Worm (Caenorhabditis elegans) whole organism, L4/young adult: ENCODE measurements around the gene Y46G5A.7.
A peak's percentile ranks its signal among the peaks of the same experiment; 100 is the strongest.
"Not testable (repeated sequence)": the region's sequence is repeated elsewhere in the genome, so short reads cannot be mapped to it uniquely, and the experiment has no call there.

Source experiments
- W03F9.2 ChIP-seq: fragments of 150-350 bp; optimal IDR thresholded peaks from 2 replicates; lab custom pipeline; 2014; ENCODE audit warnings: missing biosample characterization, missing genetic modification characterization
- dao-5 ChIP-seq: sonication (generic microtip); optimal IDR thresholded peaks from 2 replicates; lab custom pipeline; 2016; ENCODE audit warnings: missing genotype, missing genetic modification characterization, moderate library complexity, missing compliant biosample characterization
- him-1 ChIP-seq: sonication (generic microtip); optimal IDR thresholded peaks from 2 replicates; lab custom pipeline; 2016; ENCODE audit warnings: missing genotype, missing genetic modification reagents, missing genetic modification characterization, missing compliant biosample characterization

The Y46G5A.7 gene

DNA sequence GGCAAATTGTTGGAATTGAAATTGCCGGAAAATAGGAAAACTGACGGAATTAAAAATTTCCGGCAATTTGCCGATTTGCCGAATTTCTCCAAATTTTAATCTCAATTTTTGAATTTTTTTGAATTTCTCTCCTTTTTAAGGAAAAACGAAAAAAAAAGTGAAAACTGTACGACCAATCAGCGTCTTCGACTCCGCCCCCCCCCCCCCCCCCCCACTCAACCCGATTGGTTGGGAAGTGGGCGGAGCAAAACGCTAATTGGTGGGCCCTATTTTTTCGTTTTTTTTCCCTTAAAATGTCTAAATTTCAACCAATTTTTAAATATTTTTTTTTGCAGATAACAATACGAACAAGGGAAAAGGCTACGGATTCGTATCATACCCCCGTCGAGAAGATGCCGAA lies 13.8 kb upstream of the Y46G5A.7 start:
- TF ChIP-seq W03F9.2 (tag; lab: Kevin White, UChicago): no peak
- no peak for TF ChIP-seq him-1
- no peak for TF ChIP-seq dao-5 (tag; lab: Kevin White, UChicago)

DNA sequence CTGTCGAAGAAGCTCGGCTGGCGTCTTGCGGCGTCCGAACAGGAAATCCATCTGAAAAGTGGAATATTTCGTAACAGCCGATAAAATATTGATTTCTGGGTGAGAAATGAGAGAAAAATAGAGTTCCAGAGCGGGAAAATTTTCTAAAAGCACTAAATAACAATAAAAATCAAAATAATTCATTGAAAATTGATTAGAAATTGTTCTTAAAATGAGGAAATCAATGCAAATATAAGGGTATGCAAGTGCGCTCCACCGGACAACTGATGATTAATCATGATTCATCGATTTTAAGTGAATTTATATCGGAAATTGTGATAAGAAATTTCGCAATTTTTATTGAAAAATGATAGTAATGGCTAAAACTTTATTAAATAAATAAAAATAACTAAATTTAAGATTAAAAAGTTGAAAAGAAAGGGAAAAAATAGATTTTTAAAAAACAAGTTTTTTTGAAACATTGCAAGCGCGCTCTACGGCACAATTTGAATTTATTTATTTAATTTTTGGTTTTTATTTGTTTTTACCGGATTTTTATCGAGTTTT lies 12.1 kb upstream of the Y46G5A.7 start, which contains the start of the genes vps-2 and tiar-2:
Gene vps-2 (minus strand): TSS at position 51 of the 546 bp plus-strand sequence.
Gene tiar-2 (plus strand): TSS at position 520 of the 546 bp plus-strand sequence.
- TF ChIP-seq W03F9.2 (tag; lab: Kevin White, UChicago) (peak; percentile 89), him-1 (no peak), dao-5 (tag; lab: Kevin White, UChicago) (no peak)

DNA sequence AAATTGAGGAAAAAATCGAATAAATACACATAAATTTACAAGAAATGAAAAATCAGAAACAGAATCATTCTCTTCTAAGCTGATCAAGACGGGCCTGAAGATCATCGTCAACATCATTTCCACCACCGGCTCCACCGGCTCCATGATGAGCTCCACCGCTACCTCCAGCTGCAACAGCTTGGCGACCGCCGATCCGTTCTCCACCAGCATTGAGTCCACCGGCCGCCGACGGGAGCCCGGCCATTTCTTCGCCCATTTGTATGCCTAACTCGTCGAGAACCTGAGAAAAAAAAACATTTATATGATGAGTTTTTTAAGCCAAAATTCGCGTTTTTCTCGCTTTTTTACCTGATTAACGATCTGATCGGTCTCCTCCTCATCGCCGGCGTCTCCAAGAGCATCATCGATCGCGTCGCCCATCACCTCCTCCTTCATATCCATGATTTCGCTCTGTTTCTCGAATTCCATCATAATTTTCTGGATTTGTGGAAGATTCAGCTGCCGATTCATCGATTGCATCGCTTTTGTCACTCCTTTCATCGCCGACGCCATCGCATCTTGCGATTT lies 11.2 kb upstream of the Y46G5A.7 start:
- TF ChIP-seq him-1 (no peak), dao-5 (tag; lab: Kevin White, UChicago) (no peak), W03F9.2 (tag; lab: Kevin White, UChicago) (no peak)

- no peak for TF ChIP-seq him-1
- TF ChIP-seq W03F9.2 (tag; lab: Kevin White, UChicago): no peak
- TF ChIP-seq dao-5 (tag; lab: Kevin White, UChicago): no peak
Measured at ce11 chrII:12766443-12767188, 10.5 kb upstream of the Y46G5A.7 start.

DNA sequence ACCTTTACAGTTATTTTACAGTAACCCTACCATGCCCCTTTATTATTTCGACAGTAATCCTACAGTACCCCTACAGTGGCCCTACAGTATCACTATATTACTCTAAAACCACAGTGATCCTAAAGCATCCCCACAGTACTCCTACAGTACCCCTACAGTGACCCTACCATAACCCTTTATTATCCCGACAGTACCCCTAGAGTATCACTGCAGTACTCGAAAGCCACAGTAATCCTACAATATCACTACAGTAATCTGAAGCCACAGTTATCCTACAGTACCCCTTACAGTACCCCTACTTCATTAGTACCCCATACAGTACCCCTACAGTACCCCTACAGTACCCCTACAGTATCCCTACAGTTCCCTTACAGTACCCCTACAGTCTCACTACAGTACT lies 8.3 kb upstream of the Y46G5A.7 start:
- TF ChIP-seq W03F9.2 (tag; lab: Kevin White, UChicago) (no peak), him-1 (no peak)

DNA sequence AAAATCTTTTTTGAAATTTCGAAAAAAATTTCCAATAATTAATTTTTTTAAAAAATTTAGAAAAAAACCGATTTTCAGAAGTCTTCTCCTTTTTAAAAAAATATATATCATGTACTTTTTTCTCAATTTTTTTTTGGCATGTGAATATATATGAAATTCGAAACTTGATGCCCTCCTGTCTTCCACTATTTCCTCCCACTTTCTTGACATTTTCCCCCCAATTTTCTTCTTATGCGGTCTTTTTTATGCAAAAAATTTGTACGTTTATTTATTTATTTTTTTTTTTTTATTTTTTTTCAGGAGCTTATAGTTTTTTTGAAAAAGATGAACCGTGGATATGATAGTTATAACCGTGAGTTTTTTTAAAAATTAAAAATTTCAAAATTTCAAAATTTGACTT lies 4.4 kb upstream of the Y46G5A.7 start, which contains the start of gene cnp-2:
Gene cnp-2 (plus strand): TSS at position 301 of the 400 bp plus-strand sequence.
- no peak for TF ChIP-seq dao-5 (tag; lab: Kevin White, UChicago)
- no peak for TF ChIP-seq W03F9.2 (tag; lab: Kevin White, UChicago)
- TF ChIP-seq him-1: no peak

- not testable (repeated sequence) for TF ChIP-seq dao-5 (tag; lab: Kevin White, UChicago); W03F9.2 (tag; lab: Kevin White, UChicago); him-1
Measured at ce11 chrII:12753725-12754124, 2.4 kb downstream of the Y46G5A.7 start, which contains the start of gene Y46G5A.39. Y46G5A.39 (minus strand) TSS chrII:12753825.

DNA sequence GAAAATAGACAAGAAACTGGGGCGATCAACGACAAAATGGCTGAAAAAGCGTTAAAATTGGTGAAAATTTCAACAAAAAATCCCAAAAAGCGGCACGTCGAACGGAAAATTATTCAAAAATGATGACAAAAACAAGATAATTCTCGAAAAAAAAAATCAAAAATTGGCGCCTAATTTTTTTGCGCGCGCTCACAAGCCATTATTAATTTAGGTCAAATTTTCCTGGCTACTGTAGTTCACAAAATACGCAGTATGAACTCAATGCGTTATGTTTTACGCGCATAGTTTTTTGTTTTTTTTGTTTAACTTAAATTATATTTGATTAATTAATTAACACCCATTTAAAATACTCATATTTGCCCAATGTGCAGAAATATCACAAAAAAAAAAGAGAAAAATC lies 16.8 kb downstream of the Y46G5A.7 start:
- TF ChIP-seq him-1 (no peak), W03F9.2 (tag; lab: Kevin White, UChicago) (no peak), dao-5 (tag; lab: Kevin White, UChicago) (no peak)

- TF ChIP-seq him-1 (no peak), dao-5 (tag; lab: Kevin White, UChicago) (no peak), W03F9.2 (tag; lab: Kevin White, UChicago) (no peak)
Measured at ce11 chrII:12738284-12739201, 17.6 kb downstream of the Y46G5A.7 start, which contains the start of gene pisy-1. pisy-1 (minus strand) TSS chrII:12738334.

ce11 chrII:12736579-12736978 lies 19.6 kb downstream of the Y46G5A.7 start, which contains the start of gene snrp-200:
snrp-200 (minus strand) TSS chrII:12736910.
- no peak for TF ChIP-seq him-1
- TF ChIP-seq dao-5 (tag; lab: Kevin White, UChicago): no peak
- TF ChIP-seq W03F9.2 (tag; lab: Kevin White, UChicago): no peak

- no peak for TF ChIP-seq him-1
- TF ChIP-seq dao-5 (tag; lab: Kevin White, UChicago): no peak
- no peak for TF ChIP-seq W03F9.2 (tag; lab: Kevin White, UChicago)
Measured at ce11 chrII:12729952-12730351, 26.2 kb downstream of the Y46G5A.7 start.

DNA sequence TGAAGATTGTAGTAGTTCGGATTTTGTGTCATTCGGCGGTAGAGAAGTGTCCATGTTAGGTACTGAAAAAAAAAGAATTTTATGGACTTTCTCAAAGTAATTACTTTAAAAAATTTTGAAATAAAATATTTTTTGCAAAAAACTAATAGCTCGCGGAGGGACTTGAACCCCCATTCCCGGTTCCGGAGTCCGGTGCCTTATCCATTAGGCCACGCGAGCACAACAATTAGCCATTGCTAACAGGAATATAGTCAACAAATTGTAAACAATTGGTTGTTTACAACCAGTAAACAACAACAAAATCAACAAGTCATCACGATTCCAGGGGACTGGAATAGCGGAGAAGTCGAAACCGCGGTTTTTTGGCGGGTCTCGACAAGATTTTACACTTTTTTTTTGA lies 27.5 kb downstream of the Y46G5A.7 start:
- TF ChIP-seq dao-5 (tag; lab: Kevin White, UChicago): no peak
- TF ChIP-seq him-1: no peak
- no peak for TF ChIP-seq W03F9.2 (tag; lab: Kevin White, UChicago)

- TF ChIP-seq dao-5 (tag; lab: Kevin White, UChicago): no peak
- TF ChIP-seq him-1: no peak
- no peak for TF ChIP-seq W03F9.2 (tag; lab: Kevin White, UChicago)
Measured at ce11 chrII:12727871-12728270, 28.3 kb downstream of the Y46G5A.7 start.
